Fruit fly (Drosophila melanogaster): ENCODE data around the gene CG8379.

The CG8379 gene

DNA sequence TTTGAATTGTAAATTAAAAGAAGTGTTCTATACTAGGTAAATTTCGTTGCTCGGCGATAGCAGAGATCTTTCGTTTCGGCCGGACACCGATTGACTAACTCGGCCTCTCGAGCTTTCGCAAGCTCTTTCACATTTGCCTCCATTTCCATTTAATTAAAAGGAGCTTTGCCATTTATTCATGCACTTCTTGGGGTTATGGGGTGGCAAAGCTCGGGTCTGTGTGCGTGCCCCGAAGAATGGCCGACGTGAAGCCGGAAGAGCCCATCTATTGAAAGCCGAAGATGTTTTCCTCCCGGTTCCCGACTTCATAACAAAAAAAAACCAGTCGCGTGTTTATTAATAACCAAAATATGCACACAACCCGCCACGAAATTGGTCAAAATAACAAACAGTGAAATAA is 24.3 kb upstream of the CG8379 start:
- TF ChIP-seq CG12605 (GFP tag; IDR thresholded peaks at IDR 0.05), result 0 out of 2 replicates have a peak, but pooled peaks have one; percentile 22
- no peak for TF ChIP-seq Pif1A (GFP tag; optimal IDR thresholded peaks at IDR 0.05)
- 0 out of 3 replicates have a peak, but pooled peaks have one; percentile 25 for TF ChIP-seq CG4496 (GFP tag; IDR thresholded peaks at IDR 0.05)

dm6 chr3R:8801126-8801762 is 23.0 kb upstream of the CG8379 start, which contains the start of the genes Pif1A, Pif1B and CCT7:
Gene Pif1A (minus strand): TSS chr3R:8801176.
Gene Pif1B (minus strand): TSS chr3R:8801176.
Gene CCT7 (plus strand): TSS chr3R:8801564.
- TF ChIP-seq Pif1B (GFP tag; optimal IDR thresholded peaks at IDR 0.05) (no peak), CG15710 (tag; optimal IDR thresholded peaks at IDR 0.05) (no peak), Pif1A (GFP tag; optimal IDR thresholded peaks at IDR 0.05) (no peak)

DNA sequence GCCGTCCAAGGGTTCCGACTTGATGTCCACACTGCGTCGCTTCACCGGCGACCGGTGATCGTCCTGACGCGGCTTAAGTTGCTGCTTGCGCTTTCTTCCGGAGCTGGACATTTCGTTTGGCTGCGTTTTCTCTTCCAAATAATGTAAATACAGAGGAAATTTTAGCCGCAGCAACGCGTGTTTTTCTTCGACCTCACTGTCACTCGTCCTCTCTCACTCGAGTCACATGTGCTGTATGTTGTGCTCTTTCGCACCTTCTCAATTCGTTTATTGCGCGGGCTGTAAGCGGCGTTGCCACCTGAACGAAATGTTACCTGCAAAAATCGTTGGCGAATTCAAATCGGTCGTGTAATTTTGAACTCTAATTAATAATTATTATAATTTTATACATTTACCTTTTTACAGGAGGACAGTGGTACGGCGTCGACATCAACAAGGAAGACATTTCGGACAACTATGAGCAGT is 18.8 kb upstream of the CG8379 start, which contains the start of gene CG9839:
CG9839 (minus strand) TSS at position 415 of the 465 bp plus-strand sequence.
- TF ChIP-seq CG12605 (GFP tag; IDR thresholded peaks at IDR 0.05) (no peak), Ets98B (GFP tag; IDR thresholded peaks at IDR 0.05) (peak; percentile 16; the same call in 1 of the 2 replicates)

DNA sequence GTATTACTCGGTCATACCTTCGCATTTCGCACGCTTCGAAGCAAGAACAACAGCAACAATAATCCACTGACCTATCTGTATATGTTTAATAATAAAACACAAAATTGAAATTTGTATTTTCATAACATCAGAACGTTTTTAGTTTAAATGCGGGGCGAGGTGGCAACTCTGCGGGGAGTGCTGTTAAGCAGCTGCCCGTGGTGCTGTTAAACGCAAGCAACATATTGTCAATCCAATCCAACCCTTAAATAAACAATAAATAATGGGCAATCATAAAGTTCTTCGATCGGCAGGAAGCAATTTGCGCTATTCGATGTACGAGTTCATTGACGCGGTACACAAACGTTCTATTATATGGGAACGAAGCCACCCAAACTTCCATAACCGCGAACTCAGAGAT is 18.1 kb upstream of the CG8379 start, which contains the start of gene hng2:
hng2 (plus strand) TSS at position 219 of the 400 bp plus-strand sequence.
- no peak for TF ChIP-seq CG12605 (GFP tag; IDR thresholded peaks at IDR 0.05)
- TF ChIP-seq Ets98B (GFP tag; IDR thresholded peaks at IDR 0.05), result no peak
- TF ChIP-seq Pif1B (GFP tag; optimal IDR thresholded peaks at IDR 0.05), result no peak
- TF ChIP-seq CG8159 (tag; optimal IDR thresholded peaks at IDR 0.05), result no peak
- TF ChIP-seq CG34367 (tag; optimal IDR thresholded peaks at IDR 0.05), result no peak
- TF ChIP-seq D1 (tag; optimal IDR thresholded peaks at IDR 0.05), result no peak
- TF ChIP-seq CG4496 (GFP tag; IDR thresholded peaks at IDR 0.05), result no peak
- TF ChIP-seq CG8301 (tag; optimal IDR thresholded peaks at IDR 0.05), result no peak
- no peak for TF ChIP-seq fd96Ca (GFP tag; IDR thresholded peaks at IDR 0.05)
- TF ChIP-seq EcR (GFP tag; optimal IDR thresholded peaks at IDR 0.05), result no peak
- TF ChIP-seq CG13204 (GFP tag; optimal IDR thresholded peaks at IDR 0.05), result no peak
- no peak for TF ChIP-seq rn (GFP tag; IDR thresholded peaks at IDR 0.05)
- no peak for TF ChIP-seq Snoo (tag; optimal IDR thresholded peaks at IDR 0.05)
- TF ChIP-seq CG15710 (tag; optimal IDR thresholded peaks at IDR 0.05), result no peak
- TF ChIP-seq gl (tag; optimal IDR thresholded peaks at IDR 0.05), result no peak
- no peak for TF ChIP-seq CG10348 (GFP tag; IDR thresholded peaks at IDR 0.05)

DNA sequence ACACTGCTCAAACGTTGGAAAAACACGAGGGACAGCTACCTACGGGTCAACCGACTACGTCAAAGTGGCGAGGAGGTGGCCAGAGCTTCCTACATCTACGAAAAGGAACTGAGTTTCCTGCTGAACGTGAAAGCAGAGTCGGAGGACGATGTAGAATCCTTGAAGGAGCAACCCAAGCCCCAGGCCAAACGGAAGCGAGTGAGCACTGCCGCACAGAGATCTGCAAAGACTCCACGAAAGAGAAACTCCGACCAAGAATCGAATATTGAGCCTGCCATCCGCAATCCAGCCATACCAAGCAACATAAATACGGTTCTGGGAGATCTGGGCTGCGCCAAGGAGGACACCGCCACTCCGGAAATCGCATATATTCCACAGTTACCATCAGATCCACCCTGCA is 17.6 kb upstream of the CG8379 start:
- TF ChIP-seq gl (tag; optimal IDR thresholded peaks at IDR 0.05), result no peak
- no peak for TF ChIP-seq CG8301 (tag; optimal IDR thresholded peaks at IDR 0.05)

DNA sequence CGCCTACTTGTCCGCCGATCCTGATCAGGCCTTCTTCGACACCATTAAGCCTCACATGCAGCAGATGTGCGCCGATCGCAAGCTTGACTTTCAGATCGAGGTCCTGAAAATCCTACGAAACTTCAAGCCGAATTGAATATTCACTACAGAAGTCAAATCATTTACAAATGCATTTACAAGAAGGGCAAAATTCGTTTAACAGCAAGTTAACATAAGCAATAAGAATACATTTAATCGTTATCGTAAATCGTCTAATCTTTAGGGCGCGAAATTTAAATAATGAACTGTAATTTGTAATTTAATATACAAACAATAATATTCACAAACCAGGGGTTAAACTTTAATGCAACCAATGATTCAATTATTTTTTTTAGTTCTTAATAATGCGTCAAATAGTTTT is 17.2 kb upstream of the CG8379 start:
- TF ChIP-seq EcR (GFP tag; optimal IDR thresholded peaks at IDR 0.05), result no peak
- no peak for TF ChIP-seq CG8301 (tag; optimal IDR thresholded peaks at IDR 0.05)
- TF ChIP-seq CG10348 (GFP tag; IDR thresholded peaks at IDR 0.05), result no peak
- TF ChIP-seq CG13204 (GFP tag; optimal IDR thresholded peaks at IDR 0.05), result no peak
- no peak for TF ChIP-seq CG15710 (tag; optimal IDR thresholded peaks at IDR 0.05)
- TF ChIP-seq CG32121 (GFP tag; IDR thresholded peaks at IDR 0.05), result no peak
- TF ChIP-seq fd96Ca (GFP tag; IDR thresholded peaks at IDR 0.05), result no peak
- no peak for TF ChIP-seq gl (tag; optimal IDR thresholded peaks at IDR 0.05)
- no peak for TF ChIP-seq CG8159 (tag; optimal IDR thresholded peaks at IDR 0.05)
- no peak for TF ChIP-seq Snoo (tag; optimal IDR thresholded peaks at IDR 0.05)
- no peak for TF ChIP-seq Ets98B (GFP tag; IDR thresholded peaks at IDR 0.05)
- TF ChIP-seq CG14655 (GFP tag; optimal IDR thresholded peaks at IDR 0.05), result no peak
- TF ChIP-seq Pif1A (GFP tag; optimal IDR thresholded peaks at IDR 0.05), result no peak
- no peak for TF ChIP-seq Pif1B (GFP tag; optimal IDR thresholded peaks at IDR 0.05)

DNA sequence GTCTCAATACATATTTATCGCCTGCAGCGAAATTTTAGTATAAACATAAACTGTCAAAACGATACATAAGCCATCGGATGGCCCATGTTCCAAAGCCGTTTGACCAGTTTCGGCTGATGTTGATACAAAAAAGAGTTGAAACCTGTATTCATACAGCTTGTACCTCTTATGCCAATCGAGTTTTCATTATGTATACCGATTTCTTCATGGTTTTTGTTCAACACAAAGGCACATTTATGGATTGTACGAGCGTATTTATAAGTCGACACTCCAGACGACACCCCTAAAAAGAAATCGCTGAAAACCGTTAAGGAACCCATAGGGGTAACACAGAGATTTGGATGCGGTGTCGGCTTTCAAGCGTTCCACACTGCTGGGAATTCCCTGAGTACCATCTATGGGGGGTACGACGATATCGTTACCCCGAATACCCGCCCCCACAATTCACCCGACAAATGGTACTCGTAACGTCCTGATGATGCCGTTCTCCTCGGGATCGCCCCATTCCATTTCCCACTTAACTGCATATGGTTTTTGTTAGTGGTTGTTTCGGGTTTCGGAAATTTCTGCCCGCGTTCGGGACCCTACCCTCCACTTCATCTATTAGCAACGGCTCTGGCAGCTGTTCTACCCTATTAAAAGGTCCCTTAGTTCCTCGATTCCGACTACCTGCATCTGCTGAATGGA is 16.2 kb upstream of the CG8379 start:
- TF ChIP-seq CG13204 (GFP tag; optimal IDR thresholded peaks at IDR 0.05) (no peak), EcR (GFP tag; optimal IDR thresholded peaks at IDR 0.05) (peak; percentile 48), CG14655 (GFP tag; optimal IDR thresholded peaks at IDR 0.05) (no peak), rn (GFP tag; IDR thresholded peaks at IDR 0.05) (no peak), fd96Ca (GFP tag; IDR thresholded peaks at IDR 0.05) (no peak)

dm6 chr3R:8808518-8808921 is 15.7 kb upstream of the CG8379 start:
- TF ChIP-seq CG10348 (GFP tag; IDR thresholded peaks at IDR 0.05) (no peak), Snoo (tag; optimal IDR thresholded peaks at IDR 0.05) (peak; percentile 45), CG12605 (GFP tag; IDR thresholded peaks at IDR 0.05) (no peak), CG13204 (GFP tag; optimal IDR thresholded peaks at IDR 0.05) (no peak), CG34367 (tag; optimal IDR thresholded peaks at IDR 0.05) (peak; percentile 62), D1 (tag; optimal IDR thresholded peaks at IDR 0.05) (peak; percentile 40), Pif1A (GFP tag; optimal IDR thresholded peaks at IDR 0.05) (no peak), CG4496 (GFP tag; IDR thresholded peaks at IDR 0.05) (peak; percentile 19; the same call in 1 of the 3 replicates), fd96Ca (GFP tag; IDR thresholded peaks at IDR 0.05) (no peak), Pif1B (GFP tag; optimal IDR thresholded peaks at IDR 0.05) (no peak), gl (tag; optimal IDR thresholded peaks at IDR 0.05) (peak; percentile 27), EcR (GFP tag; optimal IDR thresholded peaks at IDR 0.05) (no peak), CG8159 (tag; optimal IDR thresholded peaks at IDR 0.05) (peak; percentile 82), CG9948 (tag; optimal IDR thresholded peaks at IDR 0.05) (peak; percentile 68), CG17806 (tag; optimal IDR thresholded peaks at IDR 0.05) (peak; percentile 78), CG14655 (GFP tag; optimal IDR thresholded peaks at IDR 0.05) (no peak), CG8301 (tag; optimal IDR thresholded peaks at IDR 0.05) (peak; percentile 36), Ets98B (GFP tag; IDR thresholded peaks at IDR 0.05) (no peak), CG32121 (GFP tag; IDR thresholded peaks at IDR 0.05) (no peak), CG15710 (tag; optimal IDR thresholded peaks at IDR 0.05) (peak; percentile 70), rn (GFP tag; IDR thresholded peaks at IDR 0.05) (no peak)

Measured in whole organism, pupa.